Worm (Caenorhabditis elegans) whole organism, dauer: ENCODE data around the gene F27E5.7.

ENCODE experiments used
- unc-62 ChIP-seq: sonication (generic microtip); optimal IDR thresholded peaks from 2 replicates; lab custom pipeline; 2017; ENCODE audit warnings: missing biosample characterization, missing genetic modification reagents, missing genetic modification characterization

F27E5.7 gene

ce11 chrII:10170837-10171318 is 48.3 kb downstream of the F27E5.7 start, which contains the start of gene gpd-4:
gpd-4 (plus strand) TSS chrII:10171268.
- TF ChIP-seq unc-62 (GFP tag; lab: Kevin White, UChicago), result no peak

DNA sequence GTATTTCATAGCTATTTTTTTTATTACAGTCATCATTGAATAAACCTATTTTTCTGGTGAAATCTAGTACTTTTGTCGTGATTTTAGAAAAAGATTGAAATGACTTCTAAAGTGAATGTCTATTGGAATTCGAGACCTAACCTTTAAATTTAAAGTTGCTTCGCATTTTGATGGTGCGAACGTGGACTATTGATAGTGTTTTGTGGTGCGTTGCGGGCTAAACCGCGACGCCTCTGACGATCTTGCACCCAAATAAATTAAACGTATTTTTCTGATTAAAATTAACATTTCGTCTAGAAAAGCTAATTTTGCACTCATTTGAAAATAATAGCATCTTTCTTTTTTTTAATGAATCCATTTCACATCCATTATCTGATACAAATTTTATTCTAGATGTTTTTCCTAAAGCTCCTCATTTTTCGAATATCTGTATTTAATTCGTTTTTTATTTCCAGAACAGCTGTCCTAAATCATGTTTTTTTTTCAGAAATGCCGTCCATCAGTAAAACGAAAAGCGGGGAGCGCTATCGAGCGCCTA is 49.9 kb downstream of the F27E5.7 start, which contains the start of gene wbp-11:
Gene wbp-11, plus strand, starts transcription at position 488 of the 538 bp plus-strand sequence.
- no peak for TF ChIP-seq unc-62 (GFP tag; lab: Kevin White, UChicago)

DNA sequence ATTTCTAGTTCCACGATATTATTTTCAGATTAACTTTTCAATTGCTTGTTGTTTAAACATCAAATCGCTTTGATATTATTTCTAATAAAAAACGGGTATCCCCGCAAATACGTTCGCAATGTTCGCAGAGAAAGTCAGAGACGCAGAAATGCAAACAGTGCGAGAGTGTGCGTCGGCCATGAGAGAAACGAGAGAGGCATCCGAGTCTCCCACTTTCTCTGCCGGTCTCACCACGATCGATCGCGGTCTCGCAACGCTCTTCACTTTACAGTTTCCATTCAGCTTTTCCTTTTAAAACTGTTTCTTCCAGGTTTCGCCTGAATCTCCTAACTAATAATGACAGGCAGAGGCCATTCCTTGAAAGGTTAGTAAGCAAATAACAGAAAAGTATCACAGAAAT is 51.8 kb downstream of the F27E5.7 start, which contains the start of gene F33H1.4:
Gene F33H1.4, plus strand, starts transcription at position 311 of the 400 bp plus-strand sequence.
- TF ChIP-seq unc-62 (GFP tag; lab: Kevin White, UChicago), result no peak
